Fruit fly (Drosophila melanogaster) whole organism, prepupa: ENCODE measurements around the gene Orp8.

Source experiments
- Blimp-1 ChIP-seq: fragments of 200-800 bp; sonication (Bioruptor generic); optimal IDR thresholded peaks from 3 replicates; lab custom pipeline; 2017; ENCODE audit warnings: missing biosample characterization, missing genetic modification characterization, mild to moderate bottlenecking, moderate library complexity, missing genetic modification reagents
- CG10631 ChIP-seq: fragments of 200-800 bp; sonication (Bioruptor generic); optimal IDR thresholded peaks from 2 replicates; lab custom pipeline; 2016; ENCODE audit warnings: missing biosample characterization, missing genetic modification characterization
- CG10669 ChIP-seq: fragments of 200-800 bp; sonication (Bioruptor generic); optimal IDR thresholded peaks from 3 replicates; lab custom pipeline; 2018; ENCODE audit warnings: missing biosample characterization, mild to moderate bottlenecking, missing genetic modification characterization, moderate library complexity
- CG11294 ChIP-seq: fragments of 200-800 bp; sonication (Bioruptor generic); IDR thresholded peaks from 2 replicates; pipeline ENCODE4 v1.3.6; 2022; ENCODE audit warnings: missing biosample characterization, missing genetic modification characterization
- CG11762 ChIP-seq: fragments of 200-800 bp; sonication (Bioruptor generic); optimal IDR thresholded peaks from 3 replicates; lab custom pipeline; 2016; ENCODE audit warnings: missing biosample characterization, missing genetic modification characterization; ENCODE audit not compliant: insufficient read depth
- CG11902 ChIP-seq: fragments of 200-800 bp; sonication (Bioruptor generic); optimal IDR thresholded peaks from 3 replicates; lab custom pipeline; 2016; ENCODE audit warnings: missing biosample characterization, missing genetic modification characterization
- CG1621 ChIP-seq: fragments of 200-800 bp; sonication (Bioruptor generic); optimal IDR thresholded peaks from 3 replicates; lab custom pipeline; 2018; ENCODE audit warnings: missing biosample characterization, mild to moderate bottlenecking, missing genetic modification characterization
- CG16779 ChIP-seq: fragments of 200-800 bp; sonication (Bioruptor generic); optimal IDR thresholded peaks from 3 replicates; lab custom pipeline; 2017; ENCODE audit warnings: missing biosample characterization, mild to moderate bottlenecking, missing genetic modification characterization
- CG32006 ChIP-seq: fragments of 200-800 bp; sonication (Bioruptor generic); optimal IDR thresholded peaks from 3 replicates; lab custom pipeline; 2017; ENCODE audit warnings: missing biosample characterization, mild to moderate bottlenecking, missing genetic modification characterization
- CG34406 ChIP-seq: fragments of 200-800 bp; sonication (Bioruptor generic); optimal IDR thresholded peaks from 3 replicates; lab custom pipeline; 2016; ENCODE audit warnings: missing biosample characterization, missing genetic modification characterization
- CG4318 ChIP-seq: fragments of 200-800 bp; sonication (Bioruptor generic); optimal IDR thresholded peaks from 3 replicates; lab custom pipeline; 2017; ENCODE audit warnings: missing biosample characterization, mild to moderate bottlenecking, missing genetic modification characterization
- CG6792 ChIP-seq: fragments of 200-800 bp; sonication (Bioruptor generic); optimal IDR thresholded peaks from 3 replicates; lab custom pipeline; 2016; ENCODE audit warnings: missing biosample characterization, missing genetic modification characterization
- CG6808 ChIP-seq: fragments of 200-800 bp; sonication (Bioruptor generic); optimal IDR thresholded peaks from 3 replicates; lab custom pipeline; 2017; ENCODE audit warnings: missing biosample characterization, missing genetic modification characterization, mild to moderate bottlenecking, moderate library complexity, missing genetic modification reagents
- CG7368 ChIP-seq: fragments of 200-800 bp; sonication (Bioruptor generic); optimal IDR thresholded peaks from 3 replicates; lab custom pipeline; 2016; ENCODE audit warnings: missing biosample characterization, missing genetic modification characterization
- CG8119 ChIP-seq: fragments of 200-800 bp; sonication (Bioruptor generic); IDR thresholded peaks from 3 replicates; pipeline ENCODE4 v1.3.6; 2022; ENCODE audit warnings: missing biosample characterization, missing genetic modification characterization
- CG8319 ChIP-seq: fragments of 200-800 bp; sonication (Bioruptor generic); optimal IDR thresholded peaks from 3 replicates; lab custom pipeline; 2016; ENCODE audit warnings: missing biosample characterization, missing genetic modification characterization
- CG9139 ChIP-seq: fragments of 200-800 bp; sonication (Bioruptor generic); optimal IDR thresholded peaks from 3 replicates; lab custom pipeline; 2017; ENCODE audit warnings: missing biosample characterization, mild to moderate bottlenecking, missing genetic modification characterization
- Eip75B ChIP-seq: fragments of 200-800 bp; sonication (Bioruptor generic); optimal IDR thresholded peaks from 3 replicates; lab custom pipeline; 2016; ENCODE audit warnings: missing biosample characterization, missing genetic modification characterization
- Eip93F ChIP-seq: fragments of 200-800 bp; sonication (Bioruptor generic); optimal IDR thresholded peaks from 2 replicates; lab custom pipeline; 2016; ENCODE audit warnings: missing biosample characterization, mild to moderate bottlenecking, missing genetic modification characterization
- Ets21C ChIP-seq: fragments of 200-800 bp; sonication (Bioruptor generic); optimal IDR thresholded peaks from 3 replicates; lab custom pipeline; 2016; ENCODE audit warnings: missing biosample characterization, missing genetic modification characterization
- Ets96B ChIP-seq: fragments of 200-800 bp; optimal IDR thresholded peaks from 2 replicates; lab custom pipeline; 2019; ENCODE audit warnings: missing biosample characterization, mild to moderate bottlenecking, missing genetic modification characterization, moderate library complexity
- Gug ChIP-seq: fragments of 200-800 bp; sonication (Bioruptor generic); IDR thresholded peaks from 2 replicates; pipeline ENCODE4 v1.3.6; 2022; ENCODE audit warnings: missing biosample characterization, missing genetic modification characterization
- Hr38 ChIP-seq: sonication (Bioruptor generic); optimal IDR thresholded peaks from 2 replicates; lab custom pipeline; 2016; ENCODE audit warnings: missing biosample characterization, missing genetic modification characterization
- Hr39 ChIP-seq: fragments of 200-800 bp; sonication (Bioruptor generic); optimal IDR thresholded peaks from 2 replicates; lab custom pipeline; 2016; ENCODE audit warnings: missing biosample characterization, missing genetic modification characterization
- Hr4 ChIP-seq: fragments of 200-800 bp; sonication (Bioruptor generic); optimal IDR thresholded peaks from 3 replicates; lab custom pipeline; 2016; ENCODE audit warnings: missing biosample characterization, missing genetic modification characterization
- Lpt ChIP-seq: fragments of 200-800 bp; sonication (Bioruptor generic); optimal IDR thresholded peaks from 3 replicates; lab custom pipeline; 2016; ENCODE audit warnings: missing biosample characterization, missing genetic modification characterization
- Met ChIP-seq: fragments of 200-800 bp; sonication (Bioruptor generic); optimal IDR thresholded peaks from 3 replicates; lab custom pipeline; 2016; ENCODE audit warnings: missing biosample characterization, missing genetic modification characterization
- OdsH ChIP-seq: fragments of 200-800 bp; sonication (Bioruptor generic); optimal IDR thresholded peaks from 3 replicates; lab custom pipeline; 2016; ENCODE audit warnings: missing biosample characterization, missing genetic modification characterization
- Smox ChIP-seq: fragments of 200-800 bp; sonication (Bioruptor generic); optimal IDR thresholded peaks from 3 replicates; lab custom pipeline; 2016; ENCODE audit warnings: missing biosample characterization, missing genetic modification characterization
- Sox102F ChIP-seq: fragments of 200-800 bp; sonication (Bioruptor generic); optimal IDR thresholded peaks from 2 replicates; lab custom pipeline; 2016; ENCODE audit warnings: missing biosample characterization, mild to moderate bottlenecking, missing genetic modification characterization
- Sox14 ChIP-seq: fragments of 200-800 bp; sonication (Bioruptor generic); optimal IDR thresholded peaks from 3 replicates; lab custom pipeline; 2016; ENCODE audit warnings: missing biosample characterization, missing genetic modification characterization
- Sox15 ChIP-seq: fragments of 200-800 bp; sonication (Bioruptor generic); optimal IDR thresholded peaks from 3 replicates; lab custom pipeline; 2016; ENCODE audit warnings: missing biosample characterization, missing genetic modification characterization
- acj6 ChIP-seq: fragments of 200-800 bp; sonication (Bioruptor generic); optimal IDR thresholded peaks from 3 replicates; lab custom pipeline; 2016; ENCODE audit warnings: missing biosample characterization, missing genetic modification characterization
- cyc ChIP-seq: fragments of 200-800 bp; sonication (Bioruptor generic); optimal IDR thresholded peaks from 3 replicates; lab custom pipeline; 2016; ENCODE audit warnings: missing biosample characterization, missing genetic modification characterization
- dac ChIP-seq: fragments of 200-800 bp; sonication (Bioruptor generic); optimal IDR thresholded peaks from 2 replicates; lab custom pipeline; 2017; ENCODE audit warnings: missing biosample characterization, mild to moderate bottlenecking, missing genetic modification characterization
- eg ChIP-seq: fragments of 200-800 bp; sonication (Bioruptor generic); IDR thresholded peaks from 3 replicates; pipeline ENCODE4 v1.3.6; 2022; ENCODE audit warnings: missing biosample characterization, missing genetic modification characterization
- esn ChIP-seq: fragments of 200-800 bp; sonication (Bioruptor generic); optimal IDR thresholded peaks from 2 replicates; lab custom pipeline; 2016; ENCODE audit warnings: missing biosample characterization, mild to moderate bottlenecking, missing genetic modification characterization, moderate library complexity
- fd85E ChIP-seq: fragments of 200-800 bp; sonication (Bioruptor generic); optimal IDR thresholded peaks from 3 replicates; lab custom pipeline; 2016; ENCODE audit warnings: missing biosample characterization, missing genetic modification characterization
- fkh ChIP-seq: fragments of 200-800 bp; sonication (Bioruptor generic); optimal IDR thresholded peaks from 3 replicates; lab custom pipeline; 2017; ENCODE audit warnings: missing biosample characterization, mild to moderate bottlenecking, missing genetic modification characterization, moderate library complexity
- lz ChIP-seq: fragments of 200-800 bp; sonication (Bioruptor generic); optimal IDR thresholded peaks from 3 replicates; lab custom pipeline; 2016; ENCODE audit warnings: missing biosample characterization, missing genetic modification characterization
- net ChIP-seq: fragments of 200-800 bp; sonication (Bioruptor generic); optimal IDR thresholded peaks from 3 replicates; lab custom pipeline; 2016; ENCODE audit warnings: missing biosample characterization, missing genetic modification characterization
- pdm3 ChIP-seq: fragments of 200-800 bp; sonication (Bioruptor generic); optimal IDR thresholded peaks from 3 replicates; lab custom pipeline; 2016; ENCODE audit warnings: missing biosample characterization, missing genetic modification characterization
- salr ChIP-seq, 2 experiments: fragments of 200-800 bp; sonication (Bioruptor generic); optimal IDR thresholded peaks; 3 replicates each; lab custom pipeline; 2016 to 2018; ENCODE audit warnings: missing biosample characterization in 2 of 2, missing genetic modification characterization in 2 of 2, mild to moderate bottlenecking in 1 of 2
- spab ChIP-seq: fragments of 200-800 bp; sonication (Bioruptor generic); optimal IDR thresholded peaks from 2 replicates; lab custom pipeline; 2017; ENCODE audit warnings: missing biosample characterization, mild to moderate bottlenecking, missing genetic modification characterization, missing genetic modification reagents
- ss ChIP-seq, 2 experiments: fragments of 200-800 bp; sonication (Bioruptor generic); optimal IDR thresholded peaks; 2 replicates in 1 of 2; 3 replicates in 1 of 2; lab custom pipeline; 2017 to 2018; ENCODE audit warnings: mild to moderate bottlenecking in 2 of 2, missing biosample characterization in 2 of 2, missing genetic modification characterization in 2 of 2, moderate library complexity in 1 of 2
- svp ChIP-seq: fragments of 200-800 bp; sonication (Bioruptor generic); peaks from one replicate; lab custom pipeline; 2016; ENCODE audit warnings: missing biosample characterization, missing genetic modification characterization
- topi ChIP-seq: fragments of 200-800 bp; sonication (Bioruptor generic); optimal IDR thresholded peaks from 3 replicates; lab custom pipeline; 2016; ENCODE audit warnings: missing biosample characterization, missing genetic modification characterization
- vri ChIP-seq: fragments of 200-800 bp; sonication (Bioruptor generic); optimal IDR thresholded peaks from 3 replicates; lab custom pipeline; 2016; ENCODE audit warnings: missing biosample characterization, mild to moderate bottlenecking, missing genetic modification characterization

Orp8 gene

dm6 chr3R:20308972-20309660 is at the start of gene Orp8 (continued):
- no peak for TF ChIP-seq lz (GFP tag; lab: Kevin White, UChicago)
- TF ChIP-seq dac (GFP tag; lab: Kevin White, UChicago) = peak; percentile 37
- TF ChIP-seq CG10669 = peak; percentile 42
- TF ChIP-seq topi (GFP tag; lab: Kevin White, UChicago) = peak; percentile 36
- TF ChIP-seq Lpt = peak; percentile 88
- TF ChIP-seq spab (GFP tag; lab: Kevin White, UChicago) = peak; percentile 43
- no peak for TF ChIP-seq Hr39
- no peak for TF ChIP-seq CG6792 (GFP tag; lab: Kevin White, UChicago)
- TF ChIP-seq salr (GFP tag; optimal IDR thresholded peaks at IDR 0.05; lab: Kevin White, UChicago) = peak in 1 of 2 experiments; percentile 42

- TF ChIP-seq Hr38 (no peak), Hr4 (no peak), svp (GFP tag; lab: Kevin White, UChicago) (peak; percentile 69), fd85E (no peak), CG11294 (no peak), Met (GFP tag; lab: Kevin White, UChicago) (no peak), CG32006 (GFP tag; lab: Kevin White, UChicago) (no peak), acj6 (GFP tag; lab: Kevin White, UChicago) (no peak), Sox14 (GFP tag; lab: Kevin White, UChicago) (no peak), CG6808 (no peak), CG7368 (GFP tag; lab: Kevin White, UChicago) (no peak), CG11762 (GFP tag; lab: Kevin White, UChicago) (no peak), Ets21C (GFP tag; lab: Kevin White, UChicago) (no peak), net (GFP tag; lab: Kevin White, UChicago) (no peak), CG16779 (tag; lab: Kevin White, UChicago) (peak; percentile 59), Hr39 (no peak), CG10669 (no peak), ss (GFP tag; optimal IDR thresholded peaks at IDR 0.05; lab: Kevin White, UChicago) (peak in 1 of 2 experiments; percentile 38), fkh (GFP tag; lab: Kevin White, UChicago) (peak; percentile 86), Sox102F (GFP tag; lab: Kevin White, UChicago) (no peak), lz (GFP tag; lab: Kevin White, UChicago) (no peak), esn (no peak), salr (GFP tag; optimal IDR thresholded peaks at IDR 0.05; lab: Kevin White, UChicago) (no peak), CG8119 (GFP tag; lab: Robert Waterston, UW) (no peak), Eip75B (GFP tag; lab: Kevin White, UChicago) (no peak), Smox (GFP tag; lab: Kevin White, UChicago) (peak; percentile 12), dac (GFP tag; lab: Kevin White, UChicago) (no peak), Blimp-1 (GFP tag; lab: Kevin White, UChicago) (no peak), Ets96B (tag; lab: Kevin White, UChicago) (no peak), CG8319 (GFP tag; lab: Kevin White, UChicago) (no peak), pdm3 (GFP tag; lab: Kevin White, UChicago) (no peak), Eip93F (GFP tag; lab: Kevin White, UChicago) (no peak), Gug (no peak), cyc (no peak), eg (no peak), CG11902 (GFP tag; lab: Kevin White, UChicago) (no peak), CG34406 (GFP tag; lab: Kevin White, UChicago) (no peak), CG1621 (tag; lab: Kevin White, UChicago) (no peak), OdsH (GFP tag; lab: Kevin White, UChicago) (no peak), Sox15 (GFP tag; lab: Kevin White, UChicago) (no peak), CG9139 (GFP tag; lab: Kevin White, UChicago) (no peak), CG10631 (no peak), CG4318 (no peak), vri (GFP tag; lab: Kevin White, UChicago) (peak; percentile 24)
Measured at dm6 chr3R:20259440-20260170, 49.5 kb upstream of the Orp8 start.
